Worm (Caenorhabditis elegans) whole organism, late embryonic: ENCODE measurements around the gene clc-1.
A peak's percentile ranks its signal among the peaks of the same experiment; 100 is the strongest.

Experiments used
- C08G9.2 ChIP-seq: sonication (generic microtip); optimal IDR thresholded peaks from 2 replicates; lab custom pipeline; 2016; ENCODE audit warnings: mild to moderate bottlenecking, missing genetic modification characterization, moderate library complexity, missing compliant biosample characterization
- F13H6.1 ChIP-seq: sonication (generic microtip); optimal IDR thresholded peaks from 2 replicates; lab custom pipeline; 2016; ENCODE audit warnings: missing genetic modification characterization, missing compliant biosample characterization
- Y22D7AL.16 ChIP-seq: sonication (generic microtip); optimal IDR thresholded peaks from 2 replicates; lab custom pipeline; 2016; ENCODE audit warnings: missing genetic modification characterization, missing compliant biosample characterization
- ama-1 ChIP-seq: fragments of 150-350 bp; optimal IDR thresholded peaks from 2 replicates; lab custom pipeline; 2014
- ceh-18 ChIP-seq: sonication (generic microtip); optimal IDR thresholded peaks from 2 replicates; lab custom pipeline; 2016; ENCODE audit warnings: missing genetic modification characterization, missing compliant biosample characterization
- ceh-2 ChIP-seq: sonication (generic microtip); optimal IDR thresholded peaks from 2 replicates; lab custom pipeline; 2016; ENCODE audit warnings: missing genotype, missing genetic modification characterization, missing compliant biosample characterization
- ceh-22 ChIP-seq: sonication (generic microtip); optimal IDR thresholded peaks from 2 replicates; lab custom pipeline; 2017; ENCODE audit warnings: missing biosample characterization, missing genetic modification characterization
- ceh-31 ChIP-seq: sonication (generic microtip); optimal IDR thresholded peaks from 2 replicates; lab custom pipeline; 2016; ENCODE audit warnings: missing genetic modification characterization, missing compliant biosample characterization
- ceh-34 ChIP-seq: sonication (generic microtip); optimal IDR thresholded peaks from 2 replicates; lab custom pipeline; 2016; ENCODE audit warnings: mild to moderate bottlenecking, missing genetic modification characterization, missing compliant biosample characterization
- ceh-45 ChIP-seq: fragments of 200-800 bp; sonication (Bioruptor generic); IDR thresholded peaks from 2 replicates; pipeline ENCODE4 v1.3.6; 2022; ENCODE audit warnings: missing genetic modification reagents, missing genetic modification characterization, missing compliant biosample characterization
- ceh-6 ChIP-seq: fragments of 200-800 bp; sonication (Bioruptor generic); optimal IDR thresholded peaks from 2 replicates; lab custom pipeline; 2018; ENCODE audit warnings: mild to moderate bottlenecking, missing genetic modification characterization, missing compliant biosample characterization
- ceh-9 ChIP-seq: sonication (generic microtip); optimal IDR thresholded peaks from 2 replicates; lab custom pipeline; 2016; ENCODE audit warnings: mild to moderate bottlenecking, missing genetic modification characterization, inconsistent platforms, missing compliant biosample characterization
- che-1 ChIP-seq: sonication (generic microtip); optimal IDR thresholded peaks from 2 replicates; lab custom pipeline; 2016; ENCODE audit warnings: mild to moderate bottlenecking, missing genetic modification characterization, missing compliant biosample characterization
- elt-2 ChIP-seq: sonication (generic microtip); optimal IDR thresholded peaks from 2 replicates; lab custom pipeline; 2016; ENCODE audit warnings: missing genetic modification reagents, missing genetic modification characterization, missing compliant biosample characterization
- ets-4 ChIP-seq: sonication (generic microtip); optimal IDR thresholded peaks from 2 replicates; lab custom pipeline; 2016; ENCODE audit warnings: missing genetic modification characterization, missing compliant biosample characterization
- fkh-6 ChIP-seq: sonication (generic microtip); optimal IDR thresholded peaks from 2 replicates; lab custom pipeline; 2016; ENCODE audit warnings: missing genetic modification characterization, missing compliant biosample characterization
- hlh-13 ChIP-seq: fragments of 200-800 bp; sonication (Bioruptor generic); optimal IDR thresholded peaks from 2 replicates; lab custom pipeline; 2018; ENCODE audit warnings: mild to moderate bottlenecking, missing genetic modification characterization, missing compliant biosample characterization
- hlh-15 ChIP-seq: sonication (generic microtip); optimal IDR thresholded peaks from 2 replicates; lab custom pipeline; 2016; ENCODE audit warnings: missing genetic modification characterization, missing compliant biosample characterization
- hlh-8 ChIP-seq: sonication (generic microtip); optimal IDR thresholded peaks from 2 replicates; lab custom pipeline; 2016; ENCODE audit warnings: missing genotype, missing genetic modification characterization, missing compliant biosample characterization
- lin-11 ChIP-seq: fragments of 200-800 bp; sonication (Bioruptor generic); optimal IDR thresholded peaks from 2 replicates; lab custom pipeline; 2018; ENCODE audit warnings: mild to moderate bottlenecking, missing genetic modification characterization, missing compliant biosample characterization
- mec-3 ChIP-seq: sonication (generic microtip); optimal IDR thresholded peaks from 2 replicates; lab custom pipeline; 2016; ENCODE audit warnings: borderline replicate concordance, missing genetic modification characterization, missing compliant biosample characterization
- nfya-1 ChIP-seq: sonication (generic microtip); optimal IDR thresholded peaks from 2 replicates; lab custom pipeline; 2017; ENCODE audit warnings: missing genetic modification characterization, mild to moderate bottlenecking, missing compliant biosample characterization, antibody characterized with exemption, moderate library complexity
- pag-3 ChIP-seq: sonication (generic microtip); optimal IDR thresholded peaks from 2 replicates; lab custom pipeline; 2016; ENCODE audit warnings: missing compliant biosample characterization, missing genetic modification characterization, borderline replicate concordance
- pha-4 ChIP-seq: fragments of 150-350 bp; optimal IDR thresholded peaks from 2 replicates; lab custom pipeline; 2018; ENCODE audit warnings: missing biosample characterization, missing genetic modification reagents, missing genetic modification characterization
- pqm-1 ChIP-seq: sonication (generic microtip); optimal IDR thresholded peaks from 2 replicates; lab custom pipeline; 2016; ENCODE audit warnings: missing genetic modification characterization, missing compliant biosample characterization
- pros-1 ChIP-seq: fragments of 150-350 bp; optimal IDR thresholded peaks from 2 replicates; lab custom pipeline; 2014; ENCODE audit warnings: missing biosample characterization, missing genetic modification reagents, missing genetic modification characterization
- rnt-1 ChIP-seq: sonication (generic microtip); optimal IDR thresholded peaks from 2 replicates; lab custom pipeline; 2016; ENCODE audit warnings: missing genetic modification characterization, missing compliant biosample characterization
- sox-2 ChIP-seq: fragments of 200-800 bp; sonication (Bioruptor generic); IDR thresholded peaks from 2 replicates; pipeline ENCODE4 v1.3.6; 2022; ENCODE audit warnings: missing genetic modification reagents, missing genetic modification characterization, missing compliant biosample characterization
- syd-9 ChIP-seq: sonication (generic microtip); optimal IDR thresholded peaks from 2 replicates; lab custom pipeline; 2016; ENCODE audit warnings: mild to moderate bottlenecking, missing genetic modification characterization, moderate library complexity, missing compliant biosample characterization
- tbx-7 ChIP-seq: sonication (generic microtip); optimal IDR thresholded peaks from 2 replicates; lab custom pipeline; 2016; ENCODE audit warnings: missing genotype, missing genetic modification characterization, missing compliant biosample characterization
- ttx-3 ChIP-seq: sonication (generic microtip); optimal IDR thresholded peaks from 2 replicates; lab custom pipeline; 2016; ENCODE audit warnings: missing genetic modification reagents, missing genetic modification characterization, missing compliant biosample characterization
- unc-3 ChIP-seq, 2 experiments: fragments of 200-800 bp in 1 of 2; sonication (Bioruptor generic) in 1 of 2; sonication (generic microtip) in 1 of 2; conservative IDR thresholded peaks in 1 of 2; optimal IDR thresholded peaks in 1 of 2; 2 replicates each; pipeline versions ENCODE4 v1.3.6 to Lab custom; 2016 to 2022; ENCODE audit warnings: missing compliant biosample characterization in 2 of 2, missing genetic modification characterization in 2 of 2, missing genetic modification reagents in 1 of 2
- unc-42 ChIP-seq: sonication (generic microtip); optimal IDR thresholded peaks from 2 replicates; lab custom pipeline; 2016; ENCODE audit warnings: missing genotype, missing genetic modification characterization, missing compliant biosample characterization
- unc-55 ChIP-seq: sonication (generic microtip); optimal IDR thresholded peaks from 2 replicates; lab custom pipeline; 2017; ENCODE audit warnings: missing biosample characterization, missing genetic modification reagents, missing genetic modification characterization

clc-1 gene

DNA sequence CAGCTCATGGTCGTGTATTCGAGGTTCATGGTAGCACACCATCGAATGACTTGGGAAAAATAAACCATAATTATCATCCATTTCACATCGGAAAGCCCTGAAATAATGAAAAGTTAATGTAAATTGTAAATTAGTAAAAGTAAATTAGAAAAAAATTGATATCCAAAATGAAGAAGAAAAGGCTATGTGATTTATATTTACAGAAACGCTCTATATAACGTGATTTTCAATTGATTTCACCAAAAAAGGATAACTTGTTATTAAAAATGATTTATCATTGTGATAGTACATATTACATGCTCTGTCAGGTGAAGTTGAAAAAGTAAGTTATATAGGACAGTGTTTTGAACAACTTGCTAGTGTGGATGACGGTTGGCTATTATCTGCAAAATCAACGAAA, 4.5 kb upstream of the clc-1 start, which contains the start of gene C09F12.3:
C09F12.3 (minus strand) TSS at position 101 of the 400 bp plus-strand sequence.
- TF ChIP-seq ceh-45 (no peak), sox-2 (no peak), lin-11 (tag; lab: Kevin White, UChicago) (no peak), ceh-34 (tag; lab: Kevin White, UChicago) (no peak), mec-3 (tag; lab: Kevin White, UChicago) (no peak), pag-3 (tag; lab: Kevin White, UChicago) (no peak), ceh-22 (no peak), ttx-3 (no peak), ceh-6 (GFP tag; lab: Kevin White, UChicago) (no peak), ceh-9 (tag; lab: Kevin White, UChicago) (no peak)

ce11 chrX:11050335-11050734, 3.1 kb downstream of the clc-1 start:
- no peak for TF ChIP-seq hlh-15 (tag; lab: Kevin White, UChicago)
- TF ChIP-seq ama-1 (lab: Kevin White, UChicago), result no peak
- TF ChIP-seq ceh-18 (tag; lab: Kevin White, UChicago), result no peak
- TF ChIP-seq sox-2, result no peak
- no peak for TF ChIP-seq tbx-7
- no peak for TF ChIP-seq mec-3 (tag; lab: Kevin White, UChicago)
- no peak for TF ChIP-seq fkh-6 (tag; lab: Kevin White, UChicago)
- TF ChIP-seq unc-55 (GFP tag; lab: Kevin White, UChicago), result no peak
- no peak for TF ChIP-seq unc-3 (GFP tag; conservative IDR thresholded peaks at IDR 0.05; lab: Robert Waterston, UW)
- no peak for TF ChIP-seq unc-3 (tag; optimal IDR thresholded peaks at IDR 0.05; lab: Kevin White, UChicago)
- TF ChIP-seq ceh-45, result no peak
- no peak for TF ChIP-seq pag-3 (tag; lab: Kevin White, UChicago)
- TF ChIP-seq elt-2 (tag; lab: Kevin White, UChicago), result no peak
- no peak for TF ChIP-seq unc-42

DNA sequence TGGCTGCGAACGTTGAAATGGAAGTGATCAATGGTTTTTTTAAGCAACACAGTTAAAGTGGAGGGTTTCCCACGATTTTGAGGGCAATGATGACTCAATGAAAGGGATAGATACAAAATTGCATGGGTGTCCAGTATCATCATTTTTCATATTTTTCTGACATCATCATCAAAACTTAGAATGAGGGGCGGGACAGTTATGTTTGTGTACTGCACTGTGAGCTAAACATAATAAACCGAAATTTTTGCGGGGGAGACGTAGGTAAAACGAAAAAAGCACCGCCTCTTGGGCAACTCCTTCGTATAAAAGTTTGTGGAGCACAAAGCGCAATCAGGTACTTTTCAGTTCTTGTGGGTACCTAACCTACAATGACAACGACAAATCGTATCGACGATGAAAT, 6.4 kb downstream of the clc-1 start, which contains the start of gene C09F12.2:
C09F12.2 (plus strand) TSS at position 301 of the 400 bp plus-strand sequence.
- TF ChIP-seq C08G9.2, result no peak
- TF ChIP-seq hlh-13 (GFP tag; lab: Kevin White, UChicago), result no peak
- no peak for TF ChIP-seq hlh-8

- no peak for TF ChIP-seq ceh-45
- TF ChIP-seq unc-55 (GFP tag; lab: Kevin White, UChicago), result peak; percentile 63
- peak; percentile 4 for TF ChIP-seq ceh-31 (tag; lab: Kevin White, UChicago)
- TF ChIP-seq rnt-1, result peak; percentile 74
- TF ChIP-seq pros-1 (tag; lab: Kevin White, UChicago), result peak; percentile 0
- peak; percentile 54 for TF ChIP-seq nfya-1 (tag; lab: Kevin White, UChicago)
- no peak for TF ChIP-seq ceh-34 (tag; lab: Kevin White, UChicago)
Measured at ce11 chrX:11057028-11057427, 9.8 kb downstream of the clc-1 start, which contains the start of gene lpr-3. TSS of gene lpr-3 (plus strand) at chrX:11057401.

ce11 chrX:11059744-11060143, 12.5 kb downstream of the clc-1 start, which contains the start of gene lpr-6:
TSS of gene lpr-6 (plus strand) at chrX:11059994.
- no peak for TF ChIP-seq ttx-3
- no peak for TF ChIP-seq ets-4 (tag; lab: Kevin White, UChicago)
- no peak for TF ChIP-seq sox-2
- TF ChIP-seq Y22D7AL.16 (tag; lab: Kevin White, UChicago), result no peak
- TF ChIP-seq ama-1 (lab: Kevin White, UChicago), result peak; percentile 19
- TF ChIP-seq ceh-31 (tag; lab: Kevin White, UChicago), result peak; percentile 2
- no peak for TF ChIP-seq che-1 (tag; lab: Kevin White, UChicago)
- TF ChIP-seq mec-3 (tag; lab: Kevin White, UChicago), result no peak
- TF ChIP-seq ceh-2 (tag; lab: Kevin White, UChicago), result no peak
- no peak for TF ChIP-seq pha-4 (tag; lab: Kevin White, UChicago)
- no peak for TF ChIP-seq C08G9.2
- no peak for TF ChIP-seq F13H6.1
- TF ChIP-seq lin-11 (tag; lab: Kevin White, UChicago), result no peak
- no peak for TF ChIP-seq syd-9 (tag; lab: Kevin White, UChicago)
- no peak for TF ChIP-seq pqm-1 (tag; lab: Kevin White, UChicago)
- TF ChIP-seq hlh-13 (GFP tag; lab: Kevin White, UChicago), result no peak
